Fruit fly (Drosophila melanogaster) whole organism, embryonic: ENCODE results near the gene CG17349.

ENCODE experiments used
- Antp ChIP-seq: fragments of 200-800 bp; sonication (Bioruptor generic); optimal IDR thresholded peaks from 3 replicates; lab custom pipeline; 2016; ENCODE audit warnings: missing biosample characterization, missing genetic modification characterization
- B-H1 ChIP-seq: fragments of 200-800 bp; sonication (Bioruptor generic); IDR thresholded peaks from 3 replicates; pipeline ENCODE4 v1.3.6; 2022; ENCODE audit warnings: missing biosample characterization, missing genetic modification characterization
- BtbVII ChIP-seq: fragments of 200-800 bp; sonication (Bioruptor generic); optimal IDR thresholded peaks from 3 replicates; lab custom pipeline; 2017; ENCODE audit warnings: missing biosample characterization, mild to moderate bottlenecking, missing genetic modification characterization
- CG10274 ChIP-seq: fragments of 200-800 bp; sonication (Bioruptor generic); optimal IDR thresholded peaks from 3 replicates; lab custom pipeline; 2017; ENCODE audit warnings: missing biosample characterization, mild to moderate bottlenecking, missing genetic modification characterization
- CG10979 ChIP-seq: fragments of 200-800 bp; sonication (Bioruptor generic); optimal IDR thresholded peaks from 2 replicates; lab custom pipeline; 2018; ENCODE audit warnings: missing biosample characterization, mild to moderate bottlenecking, missing genetic modification characterization, moderate library complexity
- CG11560 ChIP-seq: fragments of 200-800 bp; sonication (Bioruptor generic); IDR thresholded peaks from 3 replicates; pipeline ENCODE4 v1.3.6; 2022; ENCODE audit warnings: missing biosample characterization, missing genetic modification characterization
- CG13424 ChIP-seq: fragments of 200-800 bp; sonication (Bioruptor generic); optimal IDR thresholded peaks from 2 replicates; lab custom pipeline; 2019; ENCODE audit warnings: missing biosample characterization, mild to moderate bottlenecking, missing genetic modification characterization, moderate library complexity
- CG14710 ChIP-seq: fragments of 200-800 bp; sonication (Bioruptor generic); optimal IDR thresholded peaks from 3 replicates; lab custom pipeline; 2019; ENCODE audit warnings: missing biosample characterization, mild to moderate bottlenecking, missing genetic modification characterization, moderate library complexity
- CG1602 ChIP-seq: fragments of 200-800 bp; sonication (Bioruptor generic); optimal IDR thresholded peaks from 3 replicates; lab custom pipeline; 2016; ENCODE audit warnings: missing biosample characterization, missing genetic modification characterization
- CG1647 ChIP-seq: fragments of 200-800 bp; sonication (Bioruptor generic); optimal IDR thresholded peaks from 3 replicates; lab custom pipeline; 2016; ENCODE audit warnings: missing biosample characterization, missing genetic modification characterization
- CG34422 ChIP-seq: fragments of 200-800 bp; sonication (Bioruptor generic); IDR thresholded peaks from 3 replicates; pipeline ENCODE4 v1.3.6; 2022; ENCODE audit warnings: missing biosample characterization, missing genetic modification characterization
- CG43689 ChIP-seq: fragments of 200-800 bp; sonication (Bioruptor generic); IDR thresholded peaks from 2 replicates; pipeline ENCODE4 v1.3.6; 2022; ENCODE audit warnings: missing biosample characterization, missing genetic modification characterization
- CG4820 ChIP-seq: fragments of 200-800 bp; sonication (Bioruptor generic); optimal IDR thresholded peaks from 3 replicates; lab custom pipeline; 2016; ENCODE audit warnings: missing biosample characterization, missing genetic modification characterization
- CG5953 ChIP-seq: fragments of 200-800 bp; sonication (Bioruptor generic); IDR thresholded peaks from 2 replicates; pipeline ENCODE4 v1.3.6; 2022; ENCODE audit warnings: missing biosample characterization, missing genetic modification characterization
- CG6654 ChIP-seq: fragments of 200-800 bp; sonication (Bioruptor generic); optimal IDR thresholded peaks from 2 replicates; lab custom pipeline; 2017; ENCODE audit warnings: missing biosample characterization, mild to moderate bottlenecking, missing genetic modification characterization
- CG7839 ChIP-seq: fragments of 200-800 bp; sonication (Bioruptor generic); optimal IDR thresholded peaks from 3 replicates; lab custom pipeline; 2018; ENCODE audit warnings: missing biosample characterization, mild to moderate bottlenecking, missing genetic modification characterization, moderate library complexity
- CG9727 ChIP-seq: fragments of 200-800 bp; sonication (Bioruptor generic); optimal IDR thresholded peaks from 3 replicates; lab custom pipeline; 2017; ENCODE audit warnings: missing biosample characterization, mild to moderate bottlenecking, missing genetic modification characterization
- CG9817 ChIP-seq: fragments of 200-800 bp; sonication (Bioruptor generic); optimal IDR thresholded peaks from 2 replicates; lab custom pipeline; 2018; ENCODE audit warnings: missing biosample characterization, mild to moderate bottlenecking, missing genetic modification characterization, moderate library complexity
- CG9932 ChIP-seq: fragments of 200-800 bp; sonication (Bioruptor generic); IDR thresholded peaks from 2 replicates; pipeline ENCODE4 v1.3.6; 2022; ENCODE audit warnings: missing biosample characterization, missing genetic modification characterization
- ERR ChIP-seq: fragments of 200-800 bp; sonication (Bioruptor generic); optimal IDR thresholded peaks from 2 replicates; lab custom pipeline; 2016; ENCODE audit warnings: missing biosample characterization, missing genetic modification characterization
- Fer3 ChIP-seq: fragments of 200-800 bp; sonication (Bioruptor generic); optimal IDR thresholded peaks from 2 replicates; lab custom pipeline; 2018; ENCODE audit warnings: missing biosample characterization, mild to moderate bottlenecking, missing genetic modification characterization, moderate library complexity
- HmgZ ChIP-seq: fragments of 200-800 bp; sonication (Bioruptor generic); optimal IDR thresholded peaks from 2 replicates; lab custom pipeline; 2018; ENCODE audit warnings: missing biosample characterization, mild to moderate bottlenecking, missing genetic modification characterization
- Med ChIP-seq: fragments of 200-800 bp; sonication (Bioruptor generic); peaks from one replicate; lab custom pipeline; 2016; ENCODE audit warnings: missing biosample characterization, missing genetic modification characterization, mild to moderate bottlenecking, inconsistent platforms, moderate library complexity
- Mes4 ChIP-seq: fragments of 200-800 bp; sonication (Bioruptor generic); optimal IDR thresholded peaks from 2 replicates; lab custom pipeline; 2016; ENCODE audit warnings: missing biosample characterization, missing genetic modification characterization
- Myb ChIP-seq: fragments of 200-800 bp; sonication (Bioruptor generic); optimal IDR thresholded peaks from 2 replicates; lab custom pipeline; 2016; ENCODE audit warnings: missing biosample characterization, missing genetic modification characterization
- NC2β ChIP-seq: fragments of 200-800 bp; sonication (Bioruptor generic); optimal IDR thresholded peaks from 2 replicates; lab custom pipeline; 2016; ENCODE audit warnings: missing biosample characterization, missing genetic modification characterization
- Nf-YB ChIP-seq: fragments of 200-800 bp; sonication (Bioruptor generic); optimal IDR thresholded peaks from 3 replicates; lab custom pipeline; 2019; ENCODE audit warnings: missing biosample characterization, mild to moderate bottlenecking, missing genetic modification characterization, moderate library complexity
- NfI ChIP-seq: fragments of 200-800 bp; sonication (Bioruptor generic); optimal IDR thresholded peaks from 3 replicates; lab custom pipeline; 2018; ENCODE audit warnings: missing biosample characterization, mild to moderate bottlenecking, missing genetic modification characterization, moderate library complexity
- Stat92E ChIP-seq, 3 experiments: fragments of >200 bp in 2 of 3; fragments of 200-800 bp in 1 of 3; sonication (Bioruptor generic) in 1 of 3; optimal IDR thresholded peaks; 2 replicates each; lab custom pipeline; 2017 to 2019; ENCODE audit warnings: missing biosample characterization in 3 of 3, missing genetic modification characterization in 3 of 3, mild to moderate bottlenecking in 1 of 3, moderate library complexity in 1 of 3
- Tbp ChIP-seq: fragments of >200 bp; optimal IDR thresholded peaks from 2 replicates; lab custom pipeline; 2018; ENCODE audit warnings: missing biosample characterization, missing genetic modification characterization
- aop ChIP-seq: fragments of 200-800 bp; sonication (Bioruptor generic); IDR thresholded peaks from 2 replicates; pipeline ENCODE4 v1.3.6; 2022; ENCODE audit warnings: missing biosample characterization, missing genetic modification characterization
- ash1 ChIP-seq: fragments of 200-800 bp; sonication (Bioruptor generic); optimal IDR thresholded peaks from 2 replicates; lab custom pipeline; 2018; ENCODE audit warnings: missing biosample characterization, mild to moderate bottlenecking, missing genetic modification characterization
- cad ChIP-seq: fragments of >200 bp; optimal IDR thresholded peaks from 2 replicates; lab custom pipeline; 2017; ENCODE audit warnings: missing biosample characterization, missing genetic modification characterization
- cas ChIP-seq: fragments of 200-800 bp; sonication (Bioruptor generic); IDR thresholded peaks from 2 replicates; pipeline ENCODE4 v1.3.6; 2022; ENCODE audit warnings: missing biosample characterization, missing genetic modification characterization
- cg ChIP-seq: fragments of 200-800 bp; sonication (Bioruptor generic); optimal IDR thresholded peaks from 3 replicates; lab custom pipeline; 2019; ENCODE audit warnings: missing biosample characterization, mild to moderate bottlenecking, missing genetic modification characterization, moderate library complexity
- chm ChIP-seq: fragments of 200-800 bp; sonication (Bioruptor generic); IDR thresholded peaks from 2 replicates; pipeline ENCODE4 v1.3.6; 2022; ENCODE audit warnings: missing biosample characterization, missing genetic modification characterization
- crol ChIP-seq: fragments of 200-800 bp; sonication (Bioruptor generic); IDR thresholded peaks from 2 replicates; pipeline ENCODE4 v1.3.6; 2022; ENCODE audit warnings: missing biosample characterization, missing genetic modification characterization
- dimm ChIP-seq: fragments of 200-800 bp; sonication (Bioruptor generic); IDR thresholded peaks from 2 replicates; pipeline ENCODE4 v1.3.6; 2022; ENCODE audit warnings: missing biosample characterization, missing genetic modification characterization
- dmrt99B ChIP-seq: fragments of 200-800 bp; sonication (Bioruptor generic); optimal IDR thresholded peaks from 2 replicates; lab custom pipeline; 2018; ENCODE audit warnings: missing biosample characterization, mild to moderate bottlenecking, missing genetic modification characterization, moderate library complexity
- fru ChIP-seq: fragments of >200 bp; optimal IDR thresholded peaks from 2 replicates; lab custom pipeline; 2017
- gcm2 ChIP-seq: fragments of 200-800 bp; sonication (Bioruptor generic); optimal IDR thresholded peaks from 2 replicates; lab custom pipeline; 2016; ENCODE audit warnings: missing biosample characterization, missing genetic modification characterization
- grn ChIP-seq: fragments of 200-800 bp; sonication (Bioruptor generic); optimal IDR thresholded peaks from 3 replicates; lab custom pipeline; 2017; ENCODE audit warnings: missing biosample characterization, missing genetic modification characterization
- pzg ChIP-seq: fragments of 200-800 bp; sonication (Bioruptor generic); optimal IDR thresholded peaks from 3 replicates; lab custom pipeline; 2018; ENCODE audit warnings: missing biosample characterization, mild to moderate bottlenecking, missing genetic modification characterization, moderate library complexity
- schlank ChIP-seq: fragments of 200-800 bp; sonication (Bioruptor generic); optimal IDR thresholded peaks from 2 replicates; lab custom pipeline; 2018; ENCODE audit warnings: missing biosample characterization, mild to moderate bottlenecking, missing genetic modification characterization
- sens ChIP-seq: fragments of 200-800 bp; sonication (Bioruptor generic); peaks from one replicate; lab custom pipeline; 2016; ENCODE audit warnings: missing biosample characterization, missing genetic modification characterization
- sug ChIP-seq: fragments of 200-800 bp; optimal IDR thresholded peaks from 2 replicates; lab custom pipeline; 2019; ENCODE audit warnings: missing biosample characterization, mild to moderate bottlenecking, missing genetic modification characterization, moderate library complexity
- tll ChIP-seq, 2 experiments: fragments of 200-800 bp in 1 of 2; fragments of >200 bp in 1 of 2; sonication (Bioruptor generic) in 1 of 2; optimal IDR thresholded peaks; 2 replicates each; lab custom pipeline; 2017 to 2019; ENCODE audit warnings: missing biosample characterization in 2 of 2, missing genetic modification characterization in 2 of 2, mild to moderate bottlenecking in 1 of 2, moderate library complexity in 1 of 2
- twi ChIP-seq: fragments of 200-800 bp; optimal IDR thresholded peaks from 2 replicates; lab custom pipeline; 2019; ENCODE audit warnings: missing biosample characterization, mild to moderate bottlenecking, missing genetic modification characterization, moderate library complexity
- z ChIP-seq: fragments of 200-800 bp; sonication (Bioruptor generic); IDR thresholded peaks from 3 replicates; pipeline ENCODE4 v1.3.6; 2022; ENCODE audit warnings: missing biosample characterization, missing genetic modification characterization
- zen ChIP-seq: fragments of 200-800 bp; sonication (Bioruptor generic); optimal IDR thresholded peaks from 3 replicates; lab custom pipeline; 2018; ENCODE audit warnings: missing biosample characterization, mild to moderate bottlenecking, missing genetic modification characterization, moderate library complexity

The CG17349 gene

dm6 chr2L:19335052-19335451 is 35.2 kb upstream of the CG17349 start (continued):
- TF ChIP-seq schlank (tag; lab: Kevin White, UChicago) (no peak), CG10979 (tag; lab: Kevin White, UChicago) (peak; percentile 78), CG5953 (no peak), CG9817 (tag; lab: Kevin White, UChicago) (peak; percentile 1), CG9727 (GFP tag; lab: Kevin White, UChicago) (peak; percentile 77), CG7839 (tag; lab: Kevin White, UChicago) (peak; percentile 59), pzg (GFP tag; lab: Kevin White, UChicago) (no peak), fru (lab: Kevin White, UChicago) (no peak), chm (GFP tag; lab: Robert Waterston, UW) (no peak), CG1647 (GFP tag; lab: Kevin White, UChicago) (no peak), CG1602 (GFP tag; lab: Kevin White, UChicago) (peak; percentile 42), CG13424 (tag; lab: Kevin White, UChicago) (peak; percentile 54), grn (GFP tag; lab: Kevin White, UChicago) (no peak), aop (GFP tag; lab: Robert Waterston, UW) (no peak), Antp (GFP tag; lab: Kevin White, UChicago) (no peak), Fer3 (peak; percentile 49), CG43689 (GFP tag; lab: Robert Waterston, UW) (no peak), NfI (GFP tag; lab: Kevin White, UChicago) (peak; percentile 16), sug (no peak), CG9932 (no peak), CG14710 (tag; lab: Kevin White, UChicago) (peak; percentile 63), gcm2 (GFP tag; lab: Kevin White, UChicago) (no peak), HmgZ (tag; lab: Kevin White, UChicago) (no peak), Med (GFP tag; lab: Kevin White, UChicago) (peak; percentile 74), Tbp (GFP tag; lab: Kevin White, UChicago) (no peak)
- TF ChIP-seq, all 482 proteins: peak for 224

- no peak for TF ChIP-seq Mes4 (GFP tag; lab: Kevin White, UChicago)
- TF ChIP-seq Stat92E (GFP tag; optimal IDR thresholded peaks at IDR 0.05; lab: Kevin White, UChicago), result peak in 1 of 3 experiments; percentile 45
- no peak for TF ChIP-seq cas (GFP tag; lab: Robert Waterston, UW)
- no peak for TF ChIP-seq ERR (GFP tag; lab: Kevin White, UChicago)
- peak; percentile 80 for TF ChIP-seq zen (tag; lab: Kevin White, UChicago)
- no peak for TF ChIP-seq cg (GFP tag; lab: Kevin White, UChicago)
- peak; percentile 38 for TF ChIP-seq sens (GFP tag; lab: Kevin White, UChicago)
- TF ChIP-seq NC2β, result no peak
- TF ChIP-seq CG6654 (GFP tag; lab: Kevin White, UChicago), result no peak
- TF ChIP-seq dimm (GFP tag; lab: Robert Waterston, UW), result no peak
- TF ChIP-seq Nf-YB (GFP tag; lab: Kevin White, UChicago), result no peak
- TF ChIP-seq B-H1 (GFP tag; lab: Robert Waterston, UW), result no peak
- no peak for TF ChIP-seq dmrt99B (tag; lab: Kevin White, UChicago)
- TF ChIP-seq crol (GFP tag; lab: Robert Waterston, UW), result peak; percentile 68; the same call in 1 of the 2 replicates
- no peak for TF ChIP-seq CG4820 (GFP tag; lab: Kevin White, UChicago)
- TF ChIP-seq tll (GFP tag; optimal IDR thresholded peaks at IDR 0.05; lab: Kevin White, UChicago), result peak in 1 of 2 experiments; percentile 95
- peak; percentile 92 for TF ChIP-seq cad (GFP tag; lab: Kevin White, UChicago)
- peak; percentile 94 for TF ChIP-seq twi (tag; lab: Kevin White, UChicago)
- no peak for TF ChIP-seq Myb (GFP tag; lab: Kevin White, UChicago)
- no peak for TF ChIP-seq ash1 (GFP tag; lab: Kevin White, UChicago)
- no peak for TF ChIP-seq CG10274 (GFP tag; lab: Kevin White, UChicago)
- no peak for TF ChIP-seq CG34422 (GFP tag; lab: Robert Waterston, UW)
- TF ChIP-seq z (GFP tag; lab: Robert Waterston, UW), result no peak
- TF ChIP-seq BtbVII, result no peak
- no peak for TF ChIP-seq CG11560 (tag; lab: Robert Waterston, UW)
Observed at dm6 chr2L:19337971-19338732, 32.1 kb upstream of the CG17349 start.
